Fruit fly (Drosophila melanogaster) whole organism, embryonic: Measurements from ENCODE around the gene Nulp1.

Experiments
- Antp ChIP-seq: fragments of 200-800 bp; sonication (Bioruptor generic); optimal IDR thresholded peaks from 3 replicates; lab custom pipeline; 2016; ENCODE audit warnings: missing biosample characterization, missing genetic modification characterization
- CG11695 ChIP-seq: fragments of 200-800 bp; sonication (Bioruptor generic); IDR thresholded peaks from 3 replicates; pipeline ENCODE4 v1.3.6; 2022; ENCODE audit warnings: missing biosample characterization, missing genetic modification characterization
- CG15696 ChIP-seq: fragments of 200-800 bp; sonication (Bioruptor generic); optimal IDR thresholded peaks from 2 replicates; lab custom pipeline; 2019; ENCODE audit warnings: missing biosample characterization, mild to moderate bottlenecking, missing genetic modification characterization, moderate library complexity
- CG17361 ChIP-seq: fragments of 200-800 bp; sonication (Bioruptor generic); IDR thresholded peaks from 3 replicates; pipeline ENCODE4 v1.3.6; 2022; ENCODE audit warnings: missing biosample characterization, missing genetic modification characterization
- CHES-1-like ChIP-seq: fragments of 200-800 bp; sonication (Bioruptor generic); optimal IDR thresholded peaks from 2 replicates; lab custom pipeline; 2016; ENCODE audit warnings: missing biosample characterization, missing genetic modification characterization
- Dp ChIP-seq: fragments of 200-800 bp; sonication (Bioruptor generic); optimal IDR thresholded peaks from 2 replicates; lab custom pipeline; 2018; ENCODE audit warnings: missing biosample characterization, mild to moderate bottlenecking, missing genetic modification characterization, moderate library complexity
- Mad ChIP-seq: fragments of 200-800 bp; sonication (Bioruptor generic); optimal IDR thresholded peaks from 2 replicates; lab custom pipeline; 2016; ENCODE audit warnings: missing biosample characterization, missing genetic modification characterization
- ap ChIP-seq: fragments of 200-800 bp; sonication (Bioruptor generic); IDR thresholded peaks from 2 replicates; pipeline ENCODE4 v1.3.6; 2022; ENCODE audit warnings: missing biosample characterization, missing genetic modification characterization
- br ChIP-seq: fragments of >200 bp; optimal IDR thresholded peaks from 2 replicates; lab custom pipeline; 2017
- dysf ChIP-seq: fragments of 200-800 bp; sonication (Bioruptor generic); IDR thresholded peaks from 3 replicates; pipeline ENCODE4 v1.3.6; 2022; ENCODE audit warnings: missing biosample characterization, missing genetic modification characterization
- her ChIP-seq: fragments of 200-800 bp; sonication (Bioruptor generic); optimal IDR thresholded peaks from 2 replicates; lab custom pipeline; 2016; ENCODE audit warnings: missing biosample characterization, missing genetic modification characterization
- luna ChIP-seq: fragments of 200-800 bp; sonication (Bioruptor generic); optimal IDR thresholded peaks from 2 replicates; lab custom pipeline; 2016; ENCODE audit warnings: missing biosample characterization, missing genetic modification characterization
- schlank ChIP-seq: fragments of 200-800 bp; sonication (Bioruptor generic); optimal IDR thresholded peaks from 2 replicates; lab custom pipeline; 2018; ENCODE audit warnings: missing biosample characterization, mild to moderate bottlenecking, missing genetic modification characterization
- stc ChIP-seq: fragments of 200-800 bp; sonication (Bioruptor generic); IDR thresholded peaks from 2 replicates; pipeline ENCODE4 v1.3.6; 2022; ENCODE audit warnings: missing biosample characterization, missing genetic modification characterization

DNA sequence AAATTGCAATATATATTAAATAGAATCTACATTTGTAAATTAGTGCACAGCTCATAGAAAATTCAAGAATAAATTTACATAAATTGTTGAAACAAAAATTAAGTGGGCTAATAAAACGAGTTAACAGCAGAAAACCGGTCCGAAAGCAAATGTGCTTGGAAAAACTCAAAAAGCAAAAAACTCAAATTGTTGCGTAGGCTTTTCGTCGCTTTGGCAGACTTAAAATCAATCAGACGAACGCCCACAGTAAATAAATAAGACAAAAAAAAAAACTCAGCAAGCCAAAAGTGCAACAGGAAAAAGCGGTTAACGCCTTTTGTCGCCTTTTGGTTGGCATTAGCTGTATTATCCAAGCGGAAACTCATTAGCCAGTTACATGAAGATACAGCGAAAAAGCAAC, 32.2 kb upstream of the Nulp1 start:
- TF ChIP-seq Antp (GFP tag; lab: Kevin White, UChicago) (no peak), br (no peak), schlank (no peak), luna (GFP tag; lab: Kevin White, UChicago) (no peak), Dp (no peak), CHES-1-like (GFP tag; lab: Kevin White, UChicago) (no peak), CG11695 (GFP tag; lab: Robert Waterston, UW) (no peak), her (GFP tag; lab: Kevin White, UChicago) (no peak), stc (no peak), CG17361 (GFP tag; lab: Robert Waterston, UW) (no peak), CG15696 (tag; lab: Kevin White, UChicago) (no peak), dysf (GFP tag; lab: Robert Waterston, UW) (no peak), Mad (GFP tag; lab: Kevin White, UChicago) (no peak), ap (no peak)
